Worm (Caenorhabditis elegans): ENCODE data around the gene F26F2.8.

DNA sequence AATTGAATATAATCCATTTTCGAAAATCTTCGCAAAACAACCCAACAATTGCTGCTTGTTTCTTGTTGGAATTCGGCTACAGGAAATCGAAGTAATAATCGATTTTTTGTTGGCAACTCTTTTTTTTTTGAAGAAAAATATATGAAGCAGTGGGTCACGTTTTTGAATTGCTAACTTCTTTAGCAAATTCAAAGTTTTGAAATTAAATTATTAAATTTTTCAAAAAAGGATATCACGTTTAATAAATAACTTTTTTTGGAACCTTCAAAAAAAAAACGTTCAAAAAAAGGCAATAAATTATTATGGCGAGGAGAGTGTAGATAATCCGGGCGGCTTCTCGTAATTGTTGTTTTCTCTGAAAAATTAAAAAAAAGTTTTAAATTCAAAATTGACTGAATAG lies 43.1 kb upstream of the F26F2.8 start, which contains the start of gene Y38H6C.15:
- no peak for TF ChIP-seq tbx-2 (tag; optimal IDR thresholded peaks at IDR 0.05)
- no peak for TF ChIP-seq ama-1 (optimal IDR thresholded peaks at IDR 0.05)
- no peak for TF ChIP-seq mep-1 (tag; optimal IDR thresholded peaks at IDR 0.05)
- no peak for TF ChIP-seq dsc-1 (tag; optimal IDR thresholded peaks at IDR 0.05)
- TF ChIP-seq pax-3 (tag; optimal IDR thresholded peaks at IDR 0.05): no peak
- no peak for TF ChIP-seq snpc-4 (tag; optimal IDR thresholded peaks at IDR 0.05)
- no peak for TF ChIP-seq nhr-76 (tag; optimal IDR thresholded peaks at IDR 0.05)
- no peak for TF ChIP-seq C34B4.2 (tag; optimal IDR thresholded peaks at IDR 0.05)
- TF ChIP-seq jun-1 (tag; optimal IDR thresholded peaks at IDR 0.05): no peak
- TF ChIP-seq ztf-4 (tag; optimal IDR thresholded peaks at IDR 0.05): no peak
- TF ChIP-seq zag-1 (tag; optimal IDR thresholded peaks at IDR 0.05): no peak
- TF ChIP-seq lir-3 (tag; optimal IDR thresholded peaks at IDR 0.05; ENCODE audit: poor library complexity): no peak
